Fruit fly (Drosophila melanogaster) whole organism, embryonic: ENCODE results near the gene fend.

Experiments used
- ATbp ChIP-seq: fragments of 200-800 bp; sonication (Bioruptor generic); optimal IDR thresholded peaks from 2 replicates; lab custom pipeline; 2017; ENCODE audit warnings: missing biosample characterization, mild to moderate bottlenecking, missing genetic modification characterization, missing genetic modification reagents
- BEAF-32 ChIP-seq: fragments of 200-800 bp; sonication (Bioruptor generic); optimal IDR thresholded peaks from 3 replicates; lab custom pipeline; 2017; ENCODE audit warnings: missing biosample characterization, missing genetic modification characterization, mild to moderate bottlenecking, moderate library complexity, missing genetic modification reagents
- CG10209 ChIP-seq: fragments of 200-800 bp; sonication (Bioruptor generic); optimal IDR thresholded peaks from 3 replicates; lab custom pipeline; 2017; ENCODE audit warnings: missing biosample characterization, mild to moderate bottlenecking, missing genetic modification characterization, missing genetic modification reagents
- CG10462 ChIP-seq: fragments of 200-800 bp; sonication (Bioruptor generic); optimal IDR thresholded peaks from 2 replicates; lab custom pipeline; 2016; ENCODE audit warnings: missing biosample characterization, missing genetic modification characterization
- CG10543 ChIP-seq: fragments of 200-800 bp; sonication (Bioruptor generic); optimal IDR thresholded peaks from 3 replicates; lab custom pipeline; 2017; ENCODE audit warnings: missing biosample characterization, mild to moderate bottlenecking, missing genetic modification characterization, moderate library complexity
- CG10979 ChIP-seq: fragments of 200-800 bp; sonication (Bioruptor generic); optimal IDR thresholded peaks from 2 replicates; lab custom pipeline; 2018; ENCODE audit warnings: missing biosample characterization, mild to moderate bottlenecking, missing genetic modification characterization, moderate library complexity
- CG11696 ChIP-seq: fragments of 200-800 bp; sonication (Bioruptor generic); IDR thresholded peaks from 2 replicates; pipeline ENCODE4 v1.3.6; 2022; ENCODE audit warnings: missing biosample characterization, missing genetic modification characterization
- CG16813 ChIP-seq: fragments of 200-800 bp; sonication (Bioruptor generic); IDR thresholded peaks from 3 replicates; pipeline ENCODE4 v1.3.6; 2022; ENCODE audit warnings: missing biosample characterization, missing genetic modification characterization; ENCODE audit not compliant: partially characterized antibody
- CG17328 ChIP-seq: fragments of 200-800 bp; sonication (Bioruptor generic); IDR thresholded peaks from 2 replicates; pipeline ENCODE4 v1.3.6; 2022; ENCODE audit warnings: missing biosample characterization, missing genetic modification characterization
- CG17912 ChIP-seq: fragments of 200-800 bp; sonication (Bioruptor generic); optimal IDR thresholded peaks from 2 replicates; lab custom pipeline; 2018; ENCODE audit warnings: missing biosample characterization, mild to moderate bottlenecking, missing genetic modification characterization
- CG1792 ChIP-seq: fragments of 200-800 bp; sonication (Bioruptor generic); optimal IDR thresholded peaks from 2 replicates; lab custom pipeline; 2016; ENCODE audit warnings: missing biosample characterization, missing genetic modification characterization
- CG1832 ChIP-seq: fragments of 200-800 bp; sonication (Bioruptor generic); optimal IDR thresholded peaks from 2 replicates; lab custom pipeline; 2017; ENCODE audit warnings: missing biosample characterization, mild to moderate bottlenecking, missing genetic modification characterization, inconsistent platforms
- CG18599 ChIP-seq: fragments of 200-800 bp; sonication (Bioruptor generic); optimal IDR thresholded peaks from 3 replicates; lab custom pipeline; 2017; ENCODE audit warnings: missing biosample characterization, missing genetic modification characterization, mild to moderate bottlenecking, moderate library complexity, missing genetic modification reagents
- CG18619 ChIP-seq: fragments of 200-800 bp; sonication (Bioruptor generic); optimal IDR thresholded peaks from 3 replicates; lab custom pipeline; 2017; ENCODE audit warnings: missing biosample characterization, mild to moderate bottlenecking, missing genetic modification characterization
- CG2199 ChIP-seq: fragments of 200-800 bp; sonication (Bioruptor generic); IDR thresholded peaks from 3 replicates; pipeline ENCODE4 v1.3.6; 2022; ENCODE audit warnings: missing biosample characterization, missing genetic modification characterization
- CG30020 ChIP-seq: fragments of 200-800 bp; optimal IDR thresholded peaks from 2 replicates; lab custom pipeline; 2019; ENCODE audit warnings: missing biosample characterization, mild to moderate bottlenecking, missing genetic modification characterization, moderate library complexity
- CG3281 ChIP-seq: fragments of 200-800 bp; sonication (Bioruptor generic); optimal IDR thresholded peaks from 3 replicates; lab custom pipeline; 2017; ENCODE audit warnings: missing biosample characterization, mild to moderate bottlenecking, missing genetic modification characterization
- CG4730 ChIP-seq: fragments of 200-800 bp; sonication (Bioruptor generic); IDR thresholded peaks from 2 replicates; pipeline ENCODE4 v1.3.6; 2022; ENCODE audit warnings: missing biosample characterization, missing genetic modification characterization
- CG5180 ChIP-seq: fragments of 200-800 bp; sonication (Bioruptor generic); optimal IDR thresholded peaks from 3 replicates; lab custom pipeline; 2017; ENCODE audit warnings: missing biosample characterization, missing genetic modification characterization, mild to moderate bottlenecking, moderate library complexity, missing genetic modification reagents
- CG6791 ChIP-seq: fragments of 200-800 bp; sonication (Bioruptor generic); IDR thresholded peaks from 3 replicates; pipeline ENCODE4 v1.3.6; 2022; ENCODE audit warnings: missing biosample characterization, missing genetic modification characterization; ENCODE audit not compliant: partially characterized antibody
- CG8944 ChIP-seq: fragments of 200-800 bp; sonication (Bioruptor generic); optimal IDR thresholded peaks from 3 replicates; lab custom pipeline; 2016; ENCODE audit warnings: missing biosample characterization, missing genetic modification characterization
- HLH54F ChIP-seq: fragments of 200-800 bp; sonication (Bioruptor generic); optimal IDR thresholded peaks from 3 replicates; lab custom pipeline; 2016; ENCODE audit warnings: missing biosample characterization, missing genetic modification characterization
- MESR4 ChIP-seq: fragments of 200-800 bp; sonication (Bioruptor generic); optimal IDR thresholded peaks from 2 replicates; lab custom pipeline; 2018; ENCODE audit warnings: missing biosample characterization, mild to moderate bottlenecking, missing genetic modification characterization, moderate library complexity
- Meics ChIP-seq: fragments of 200-800 bp; sonication (Bioruptor generic); optimal IDR thresholded peaks from 2 replicates; lab custom pipeline; 2017; ENCODE audit warnings: missing biosample characterization, mild to moderate bottlenecking, missing genetic modification characterization
- NFAT ChIP-seq: fragments of 200-800 bp; sonication (Bioruptor generic); IDR thresholded peaks from 2 replicates; pipeline ENCODE4 v1.3.6; 2022; ENCODE audit warnings: missing biosample characterization, missing genetic modification characterization
- Nf-YA ChIP-seq: fragments of 200-800 bp; sonication (Bioruptor generic); IDR thresholded peaks from 2 replicates; pipeline ENCODE4 v1.3.6; 2022; ENCODE audit warnings: missing biosample characterization, missing genetic modification characterization
- Nf-YC ChIP-seq: fragments of 200-800 bp; optimal IDR thresholded peaks from 3 replicates; lab custom pipeline; 2019; ENCODE audit warnings: missing biosample characterization, mild to moderate bottlenecking, missing genetic modification characterization, moderate library complexity
- Poxn ChIP-seq: fragments of 200-800 bp; sonication (Bioruptor generic); IDR thresholded peaks from 2 replicates; pipeline ENCODE4 v1.3.6; 2022; ENCODE audit warnings: missing biosample characterization, missing genetic modification characterization
- Ptx1 ChIP-seq: fragments of 200-800 bp; sonication (Bioruptor generic); IDR thresholded peaks from 2 replicates; pipeline ENCODE4 v1.3.6; 2022; ENCODE audit warnings: missing biosample characterization, missing genetic modification characterization
- Stat92E ChIP-seq, 3 experiments: fragments of >200 bp in 2 of 3; fragments of 200-800 bp in 1 of 3; sonication (Bioruptor generic) in 1 of 3; optimal IDR thresholded peaks; 2 replicates each; lab custom pipeline; 2017 to 2019; ENCODE audit warnings: missing biosample characterization in 3 of 3, missing genetic modification characterization in 3 of 3, mild to moderate bottlenecking in 1 of 3, moderate library complexity in 1 of 3
- ap ChIP-seq: fragments of 200-800 bp; sonication (Bioruptor generic); IDR thresholded peaks from 2 replicates; pipeline ENCODE4 v1.3.6; 2022; ENCODE audit warnings: missing biosample characterization, missing genetic modification characterization
- ash1 ChIP-seq: fragments of 200-800 bp; sonication (Bioruptor generic); optimal IDR thresholded peaks from 2 replicates; lab custom pipeline; 2018; ENCODE audit warnings: missing biosample characterization, mild to moderate bottlenecking, missing genetic modification characterization
- cato ChIP-seq: fragments of 200-800 bp; sonication (Bioruptor generic); optimal IDR thresholded peaks from 2 replicates; lab custom pipeline; 2016; ENCODE audit warnings: missing biosample characterization, missing genetic modification characterization, borderline replicate concordance
- caup ChIP-seq: fragments of 200-800 bp; sonication (Bioruptor generic); optimal IDR thresholded peaks from 3 replicates; lab custom pipeline; 2017; ENCODE audit warnings: missing biosample characterization, mild to moderate bottlenecking, missing genetic modification characterization, moderate library complexity; ENCODE audit not compliant: severe bottlenecking
- corto ChIP-seq: fragments of 200-800 bp; sonication (Bioruptor generic); optimal IDR thresholded peaks from 2 replicates; lab custom pipeline; 2016; ENCODE audit warnings: missing biosample characterization, mild to moderate bottlenecking, missing genetic modification characterization, moderate library complexity
- exex ChIP-seq: fragments of 200-800 bp; sonication (Bioruptor generic); optimal IDR thresholded peaks from 4 replicates; lab custom pipeline; 2018; ENCODE audit warnings: missing biosample characterization, mild to moderate bottlenecking, missing genetic modification characterization, moderate library complexity
- fru ChIP-seq: fragments of >200 bp; optimal IDR thresholded peaks from 2 replicates; lab custom pipeline; 2017
- ftz-f1 ChIP-seq: fragments of 200-800 bp; sonication (Bioruptor generic); optimal IDR thresholded peaks from 2 replicates; lab custom pipeline; 2016; ENCODE audit warnings: missing biosample characterization, missing genetic modification characterization
- gfzf ChIP-seq: fragments of 200-800 bp; sonication (Bioruptor generic); optimal IDR thresholded peaks from 2 replicates; lab custom pipeline; 2016; ENCODE audit warnings: missing biosample characterization, mild to moderate bottlenecking, missing genetic modification characterization, moderate library complexity
- grn ChIP-seq: fragments of 200-800 bp; sonication (Bioruptor generic); optimal IDR thresholded peaks from 3 replicates; lab custom pipeline; 2017; ENCODE audit warnings: missing biosample characterization, missing genetic modification characterization
- hbn ChIP-seq: fragments of 200-800 bp; sonication (Bioruptor generic); IDR thresholded peaks from 2 replicates; pipeline ENCODE4 v1.3.6; 2022; ENCODE audit warnings: missing biosample characterization, missing genetic modification characterization; ENCODE audit not compliant: partially characterized antibody
- hkb ChIP-seq, 2 experiments: fragments of 200-800 bp in 1 of 2; fragments of >200 bp in 1 of 2; sonication (Bioruptor generic) in 1 of 2; IDR thresholded peaks in 1 of 2; optimal IDR thresholded peaks in 1 of 2; 2 replicates each; pipeline versions ENCODE4 v1.3.6 to Lab custom; 2017 to 2022; ENCODE audit warnings: missing biosample characterization in 1 of 2, missing genetic modification characterization in 1 of 2
- ind ChIP-seq: fragments of 200-800 bp; sonication (Bioruptor generic); optimal IDR thresholded peaks from 3 replicates; lab custom pipeline; 2016; ENCODE audit warnings: missing biosample characterization, missing genetic modification characterization
- maf-S ChIP-seq: fragments of 200-800 bp; sonication (Bioruptor generic); optimal IDR thresholded peaks from 2 replicates; lab custom pipeline; 2016; ENCODE audit warnings: missing biosample characterization, missing genetic modification characterization
- pho ChIP-seq: fragments of 200-800 bp; sonication (Bioruptor generic); optimal IDR thresholded peaks from 2 replicates; lab custom pipeline; 2016; ENCODE audit warnings: missing biosample characterization, missing genetic modification characterization
- repo ChIP-seq: fragments of 200-800 bp; sonication (Bioruptor generic); optimal IDR thresholded peaks from 2 replicates; lab custom pipeline; 2016; ENCODE audit warnings: missing biosample characterization, missing genetic modification characterization
- sim ChIP-seq: fragments of 200-800 bp; sonication (Bioruptor generic); IDR thresholded peaks from 2 replicates; pipeline ENCODE4 v1.3.6; 2022; ENCODE audit warnings: missing biosample characterization, missing genetic modification characterization
- slou ChIP-seq: fragments of 200-800 bp; sonication (Bioruptor generic); optimal IDR thresholded peaks from 3 replicates; lab custom pipeline; 2016; ENCODE audit warnings: missing biosample characterization, missing genetic modification characterization
- sug ChIP-seq: fragments of 200-800 bp; optimal IDR thresholded peaks from 2 replicates; lab custom pipeline; 2019; ENCODE audit warnings: missing biosample characterization, mild to moderate bottlenecking, missing genetic modification characterization, moderate library complexity
- usp ChIP-seq: fragments of >200 bp; optimal IDR thresholded peaks from 2 replicates; lab custom pipeline; 2017; ENCODE audit warnings: missing biosample characterization, missing genetic modification characterization

The fend gene

dm6 chrX:9106775-9107283 lies 28.1 kb downstream of the fend start, which contains the start of gene Arfrp1 (continued):
- no peak for TF ChIP-seq CG10979
- no peak for TF ChIP-seq CG1832 (GFP tag; lab: Kevin White, UChicago)
- peak; percentile 28 for TF ChIP-seq ind (GFP tag; lab: Kevin White, UChicago)
- no peak for TF ChIP-seq repo (GFP tag; lab: Kevin White, UChicago)
- TF ChIP-seq CG16813 (GFP tag; lab: Robert Waterston, UW) = peak; percentile 81
- no peak for TF ChIP-seq ap (GFP tag; lab: Robert Waterston, UW)
- TF ChIP-seq CG17912 (GFP tag; lab: Kevin White, UChicago) = no peak
- no peak for TF ChIP-seq CG17328 (GFP tag; lab: Robert Waterston, UW)
- no peak for TF ChIP-seq CG8944 (GFP tag; lab: Kevin White, UChicago)
- peak; percentile 70 for TF ChIP-seq hbn
- TF ChIP-seq cato (GFP tag; lab: Kevin White, UChicago) = no peak
- no peak for TF ChIP-seq ATbp (GFP tag; lab: Kevin White, UChicago)
- no peak for TF ChIP-seq gfzf
- no peak for TF ChIP-seq ftz-f1 (GFP tag; lab: Kevin White, UChicago)
- no peak for TF ChIP-seq Ptx1
- no peak for TF ChIP-seq CG1792 (GFP tag; lab: Kevin White, UChicago)
- no peak for TF ChIP-seq corto
- TF ChIP-seq MESR4 (GFP tag; lab: Kevin White, UChicago) = peak; percentile 71
- TF ChIP-seq CG18619 (GFP tag; lab: Kevin White, UChicago) = no peak
- TF ChIP-seq CG4730 (GFP tag; lab: Robert Waterston, UW) = no peak
- no peak for TF ChIP-seq CG2199 (GFP tag; lab: Robert Waterston, UW)
- TF ChIP-seq BEAF-32 = peak; percentile 79
- TF ChIP-seq hkb (optimal IDR thresholded peaks at IDR 0.05; lab: Kevin White, UChicago) = no peak
- TF ChIP-seq hkb (GFP tag; IDR thresholded peaks at IDR 0.05; lab: Robert Waterston, UW) = no peak
- TF ChIP-seq grn (GFP tag; lab: Kevin White, UChicago) = no peak
- no peak for TF ChIP-seq Stat92E (GFP tag; optimal IDR thresholded peaks at IDR 0.05; lab: Kevin White, UChicago)
- no peak for TF ChIP-seq sim (GFP tag; lab: Robert Waterston, UW)
- peak; percentile 76 for TF ChIP-seq CG6791 (GFP tag; lab: Robert Waterston, UW)
- peak; percentile 32 for TF ChIP-seq exex (tag; lab: Kevin White, UChicago)
- no peak for TF ChIP-seq HLH54F (GFP tag; lab: Kevin White, UChicago)
- TF ChIP-seq sug (tag; lab: Kevin White, UChicago) = peak; percentile 24
- TF ChIP-seq Poxn (GFP tag; lab: Robert Waterston, UW) = no peak
- TF ChIP-seq CG5180 (GFP tag; lab: Kevin White, UChicago) = no peak
- no peak for TF ChIP-seq CG3281 (GFP tag; lab: Kevin White, UChicago)
- TF ChIP-seq slou (GFP tag; lab: Kevin White, UChicago) = no peak
- TF ChIP-seq CG10209 = no peak
- TF ChIP-seq CG10543 (GFP tag; lab: Kevin White, UChicago) = no peak
- TF ChIP-seq maf-S (GFP tag; lab: Kevin White, UChicago) = no peak
- no peak for TF ChIP-seq usp (GFP tag; lab: Kevin White, UChicago)
- peak; percentile 27 for TF ChIP-seq CG30020
- TF ChIP-seq ash1 (GFP tag; lab: Kevin White, UChicago) = no peak
- TF ChIP-seq CG11696 (GFP tag; lab: Robert Waterston, UW) = no peak
- no peak for TF ChIP-seq Meics (GFP tag; lab: Kevin White, UChicago)
- TF ChIP-seq fru (lab: Kevin White, UChicago) = no peak
- TF ChIP-seq CG18599 = no peak
- no peak for TF ChIP-seq CG10462
- TF ChIP-seq Nf-YC = no peak
- TF ChIP-seq pho (GFP tag; lab: Kevin White, UChicago) = no peak
- TF ChIP-seq Nf-YA (GFP tag; lab: Robert Waterston, UW) = no peak
- TF ChIP-seq caup = no peak
- TF ChIP-seq NFAT = peak; percentile 35; the same call in 1 of the 2 replicates
